Worm (Caenorhabditis elegans) whole organism, L2 larva: Measurements from ENCODE around the gene phlp-2.

Experiments
- C34F6.9 ChIP-seq: fragments of 150-350 bp; optimal IDR thresholded peaks from 2 replicates; lab custom pipeline; 2014; ENCODE audit warnings: missing biosample characterization, missing genetic modification characterization
- F13H6.1 ChIP-seq: sonication (generic microtip); optimal IDR thresholded peaks from 2 replicates; lab custom pipeline; 2016; ENCODE audit warnings: missing genetic modification characterization, missing compliant biosample characterization
- R02D3.7 ChIP-seq: fragments of 150-350 bp; optimal IDR thresholded peaks from 2 replicates; lab custom pipeline; 2014; ENCODE audit warnings: missing biosample characterization, missing genetic modification characterization
- Y55F3AM.14 ChIP-seq: fragments of 200-800 bp; sonication (Bioruptor generic); optimal IDR thresholded peaks from 2 replicates; lab custom pipeline; 2018; ENCODE audit warnings: mild to moderate bottlenecking, missing genetic modification characterization, missing compliant biosample characterization
- ZK546.5 ChIP-seq: sonication (generic microtip); optimal IDR thresholded peaks from 2 replicates; lab custom pipeline; 2017; ENCODE audit warnings: missing biosample characterization, missing genetic modification characterization
- alr-1 ChIP-seq: fragments of 150-350 bp; optimal IDR thresholded peaks from 2 replicates; lab custom pipeline; 2014; ENCODE audit warnings: missing biosample characterization, missing genetic modification characterization
- aly-2 ChIP-seq: fragments of 150-350 bp; optimal IDR thresholded peaks from 2 replicates; lab custom pipeline; 2014; ENCODE audit warnings: missing biosample characterization, missing genetic modification characterization
- blmp-1 ChIP-seq: sonication (generic microtip); optimal IDR thresholded peaks from 2 replicates; lab custom pipeline; 2017; ENCODE audit warnings: missing genetic modification characterization, mild to moderate bottlenecking, missing compliant biosample characterization, antibody characterized with exemption, moderate library complexity; ENCODE audit not compliant: insufficient read depth
- ceh-16 ChIP-seq: fragments of 150-350 bp; optimal IDR thresholded peaks from 2 replicates; lab custom pipeline; 2014; ENCODE audit warnings: missing biosample characterization, missing genetic modification characterization
- ceh-82 ChIP-seq: fragments of 150-350 bp; optimal IDR thresholded peaks from 2 replicates; lab custom pipeline; 2014; ENCODE audit warnings: missing biosample characterization, missing genetic modification characterization
- crh-2 ChIP-seq: sonication (generic microtip); optimal IDR thresholded peaks from 2 replicates; lab custom pipeline; 2017; ENCODE audit warnings: missing biosample characterization, missing genetic modification characterization
- dmd-4 ChIP-seq: sonication (generic microtip); optimal IDR thresholded peaks from 2 replicates; lab custom pipeline; 2017; ENCODE audit warnings: missing biosample characterization, missing genetic modification characterization
- egl-27 ChIP-seq: sonication (generic microtip); optimal IDR thresholded peaks from 3 replicates; lab custom pipeline; 2017; ENCODE audit warnings: missing biosample characterization, missing genetic modification reagents, missing genetic modification characterization
- elt-1 ChIP-seq: fragments of 150-350 bp; optimal IDR thresholded peaks from 2 replicates; lab custom pipeline; 2014; ENCODE audit warnings: missing biosample characterization, missing genetic modification characterization
- elt-3 ChIP-seq: sonication (generic microtip); optimal IDR thresholded peaks from 2 replicates; lab custom pipeline; 2017; ENCODE audit warnings: missing biosample characterization, missing genetic modification characterization
- fos-1 ChIP-seq: fragments of 150-350 bp; optimal IDR thresholded peaks from 2 replicates; lab custom pipeline; 2014; ENCODE audit warnings: missing biosample characterization, missing genetic modification characterization
- gmeb-1 ChIP-seq: fragments of 150-350 bp; optimal IDR thresholded peaks from 2 replicates; lab custom pipeline; 2014; ENCODE audit warnings: missing biosample characterization, missing genetic modification characterization
- lin-11 ChIP-seq: fragments of 150-350 bp; sonication (generic microtip); optimal IDR thresholded peaks from 2 replicates; lab custom pipeline; 2014; ENCODE audit warnings: missing biosample characterization, missing genetic modification characterization, inconsistent platforms, mixed read lengths
- lin-13 ChIP-seq: fragments of 150-350 bp; optimal IDR thresholded peaks from 2 replicates; lab custom pipeline; 2014; ENCODE audit warnings: missing biosample characterization, missing genetic modification reagents, missing genetic modification characterization
- lin-39 ChIP-seq: fragments of 150-350 bp; optimal IDR thresholded peaks from 2 replicates; lab custom pipeline; 2014; ENCODE audit warnings: missing biosample characterization, missing genetic modification reagents, missing genetic modification characterization
- lsy-2 ChIP-seq, 2 experiments: fragments of 150-350 bp in 1 of 2; sonication (generic microtip) in 1 of 2; optimal IDR thresholded peaks; 2 replicates each; lab custom pipeline; 2014 to 2017; ENCODE audit warnings: missing biosample characterization in 2 of 2, missing genetic modification characterization in 2 of 2
- mab-5 ChIP-seq: fragments of 150-350 bp; optimal IDR thresholded peaks from 2 replicates; lab custom pipeline; 2014; ENCODE audit warnings: missing biosample characterization, missing genetic modification characterization
- mbf-1 ChIP-seq: sonication (generic microtip); optimal IDR thresholded peaks from 2 replicates; lab custom pipeline; 2017; ENCODE audit warnings: missing biosample characterization, missing genetic modification characterization
- mdl-1 ChIP-seq, 2 experiments: fragments of 150-350 bp in 1 of 2; sonication (generic microtip) in 1 of 2; optimal IDR thresholded peaks; 2 replicates each; lab custom pipeline; 2017; ENCODE audit warnings: missing biosample characterization in 2 of 2, missing genetic modification characterization in 2 of 2
- nhr-10 ChIP-seq: sonication (generic microtip); optimal IDR thresholded peaks from 2 replicates; lab custom pipeline; 2017; ENCODE audit warnings: missing biosample characterization, missing genetic modification characterization
- nhr-11 ChIP-seq: fragments of 150-350 bp; optimal IDR thresholded peaks from 2 replicates; lab custom pipeline; 2014; ENCODE audit warnings: missing biosample characterization, missing genetic modification characterization
- nhr-12 ChIP-seq: fragments of 150-350 bp; optimal IDR thresholded peaks from 2 replicates; lab custom pipeline; 2014; ENCODE audit warnings: missing biosample characterization, missing genetic modification characterization
- nhr-129 ChIP-seq: fragments of 150-350 bp; optimal IDR thresholded peaks from 2 replicates; lab custom pipeline; 2014; ENCODE audit warnings: missing biosample characterization, missing genetic modification characterization
- nhr-21 ChIP-seq: fragments of 150-350 bp; optimal IDR thresholded peaks from 2 replicates; lab custom pipeline; 2014; ENCODE audit warnings: missing biosample characterization, missing genetic modification characterization
- nhr-25 ChIP-seq: fragments of 150-350 bp; sonication (generic microtip); optimal IDR thresholded peaks from 3 replicates; lab custom pipeline; 2014; ENCODE audit warnings: missing biosample characterization, missing genetic modification characterization
- nhr-6 ChIP-seq: fragments of 150-350 bp; optimal IDR thresholded peaks from 2 replicates; lab custom pipeline; 2014; ENCODE audit warnings: missing biosample characterization, missing genetic modification characterization
- nhr-77 ChIP-seq: fragments of 150-350 bp; optimal IDR thresholded peaks from 2 replicates; lab custom pipeline; 2014; ENCODE audit warnings: missing biosample characterization, missing genetic modification characterization
- peb-1 ChIP-seq: fragments of 150-350 bp; optimal IDR thresholded peaks from 2 replicates; lab custom pipeline; 2014; ENCODE audit warnings: missing biosample characterization, missing genetic modification characterization
- sem-4 ChIP-seq: fragments of 150-350 bp; optimal IDR thresholded peaks from 2 replicates; lab custom pipeline; 2014; ENCODE audit warnings: missing biosample characterization, missing genetic modification reagents, missing genetic modification characterization
- skn-1 ChIP-seq: sonication (generic microtip); optimal IDR thresholded peaks from 2 replicates; lab custom pipeline; 2017; ENCODE audit warnings: missing biosample characterization, missing genetic modification characterization
- sma-3 ChIP-seq: sonication (generic microtip); optimal IDR thresholded peaks from 2 replicates; lab custom pipeline; 2016; ENCODE audit warnings: missing genetic modification reagents, missing genetic modification characterization, missing compliant biosample characterization
- sma-9 ChIP-seq, 2 experiments: fragments of 150-350 bp in 1 of 2; sonication (generic microtip) in 1 of 2; optimal IDR thresholded peaks; 2 replicates each; lab custom pipeline; 2014 to 2016; ENCODE audit warnings: missing genetic modification characterization in 2 of 2, mild to moderate bottlenecking in 1 of 2, missing biosample characterization in 1 of 2, missing compliant biosample characterization in 1 of 2, missing genetic modification reagents in 1 of 2, moderate library complexity in 1 of 2
- snpc-4 ChIP-seq: fragments of 150-350 bp; optimal IDR thresholded peaks from 2 replicates; lab custom pipeline; 2014; ENCODE audit warnings: missing biosample characterization, missing genetic modification characterization
- unc-39 ChIP-seq: fragments of 150-350 bp; optimal IDR thresholded peaks from 2 replicates; lab custom pipeline; 2014; ENCODE audit warnings: missing biosample characterization, missing genetic modification characterization
- unc-55 ChIP-seq: fragments of 150-350 bp; sonication (generic microtip); optimal IDR thresholded peaks from 3 replicates; lab custom pipeline; 2014; ENCODE audit warnings: missing biosample characterization, missing genetic modification reagents, missing genetic modification characterization
- unc-62 ChIP-seq: fragments of 150-350 bp; optimal IDR thresholded peaks from 2 replicates; lab custom pipeline; 2014; ENCODE audit warnings: missing biosample characterization, missing genetic modification reagents, missing genetic modification characterization
- zag-1 ChIP-seq: fragments of 150-350 bp; optimal IDR thresholded peaks from 2 replicates; lab custom pipeline; 2014; ENCODE audit warnings: missing biosample characterization, missing genetic modification characterization
- ztf-1 ChIP-seq: fragments of 200-800 bp; sonication (Bioruptor generic); conservative IDR thresholded peaks from 2 replicates; pipeline ENCODE4 v1.3.6; 2022; ENCODE audit warnings: missing genetic modification characterization, missing compliant biosample characterization
- ztf-11 ChIP-seq: sonication (generic microtip); optimal IDR thresholded peaks from 2 replicates; lab custom pipeline; 2017; ENCODE audit warnings: missing biosample characterization, missing genetic modification characterization
- ztf-4 ChIP-seq: fragments of 150-350 bp; optimal IDR thresholded peaks from 2 replicates; lab custom pipeline; 2014; ENCODE audit warnings: missing biosample characterization, missing genetic modification characterization

Gene phlp-2

ce11 chrIII:4237660-4238059, 28.4 kb downstream of the phlp-2 start:
- TF ChIP-seq unc-55 (GFP tag; lab: Kevin White, UChicago) (peak; percentile 86), nhr-25 (peak; percentile 94), snpc-4 (peak; percentile 25), elt-3 (tag; lab: Kevin White, UChicago) (no peak), mdl-1 (tag; optimal IDR thresholded peaks at IDR 0.05; lab: Kevin White, UChicago) (peak; percentile 90 to 97), skn-1 (peak; percentile 5), peb-1 (tag; lab: Kevin White, UChicago) (no peak), blmp-1 (tag; lab: Kevin White, UChicago) (peak; percentile 91), lin-39 (no peak), nhr-129 (tag; lab: Kevin White, UChicago) (peak; percentile 97), sem-4 (peak; percentile 92), lin-13 (GFP tag; lab: Kevin White, UChicago) (peak; percentile 84), ceh-82 (no peak), ztf-11 (tag; lab: Kevin White, UChicago) (no peak), gmeb-1 (tag; lab: Kevin White, UChicago) (peak; percentile 80), C34F6.9 (tag; lab: Kevin White, UChicago) (peak; percentile 94), unc-62 (GFP tag; lab: Kevin White, UChicago) (peak; percentile 6), Y55F3AM.14 (GFP tag; lab: Kevin White, UChicago) (peak; percentile 79), crh-2 (peak; percentile 97), elt-1 (tag; lab: Kevin White, UChicago) (no peak), lin-11 (tag; lab: Kevin White, UChicago) (peak; percentile 74), mab-5 (tag; lab: Kevin White, UChicago) (peak; percentile 58), ztf-1 (GFP tag; lab: Robert Waterston, UW) (no peak), mbf-1 (tag; lab: Kevin White, UChicago) (no peak), dmd-4 (tag; lab: Kevin White, UChicago) (no peak), sma-3 (GFP tag; lab: Kevin White, UChicago) (peak; percentile 93), alr-1 (tag; lab: Kevin White, UChicago) (no peak), unc-39 (no peak), ZK546.5 (tag; lab: Kevin White, UChicago) (no peak), nhr-21 (tag; lab: Kevin White, UChicago) (peak; percentile 98), nhr-77 (tag; lab: Kevin White, UChicago) (no peak), nhr-10 (tag; lab: Kevin White, UChicago) (peak; percentile 65), egl-27 (peak; percentile 91), zag-1 (tag; lab: Kevin White, UChicago) (peak; percentile 61), sma-9 (GFP tag; optimal IDR thresholded peaks at IDR 0.05; lab: Kevin White, UChicago) (peak; percentile 99), sma-9 (tag; optimal IDR thresholded peaks at IDR 0.05; lab: Kevin White, UChicago) (peak; percentile 37), ceh-16 (peak; percentile 41), aly-2 (no peak), R02D3.7 (tag; lab: Kevin White, UChicago) (no peak), F13H6.1 (tag; lab: Kevin White, UChicago) (peak; percentile 99), nhr-6 (peak; percentile 87), nhr-12 (no peak), lsy-2 (tag; optimal IDR thresholded peaks at IDR 0.05; lab: Kevin White, UChicago) (peak; percentile 57 to 89), nhr-11 (tag; lab: Kevin White, UChicago) (peak; percentile 84), fos-1 (tag; lab: Kevin White, UChicago) (peak; percentile 96), ztf-4 (tag; lab: Kevin White, UChicago) (peak; percentile 91)

DNA sequence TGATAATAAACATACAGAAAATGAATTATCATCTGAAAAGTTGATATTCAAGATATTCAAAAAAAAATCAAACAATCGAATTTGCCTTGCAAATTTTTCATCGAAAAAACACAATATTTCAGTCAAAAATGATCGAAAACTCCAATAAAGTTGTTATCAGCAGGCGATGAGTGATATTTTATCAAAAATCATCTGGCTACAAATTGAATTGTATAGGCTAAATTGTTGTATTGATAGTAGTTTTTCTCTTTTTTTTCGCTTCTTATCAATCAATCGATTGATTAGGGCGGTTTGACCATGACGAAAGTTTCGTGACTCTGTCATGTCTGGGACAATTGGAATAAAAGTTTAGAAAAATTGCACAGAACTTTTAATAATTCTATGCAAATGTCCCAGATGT, 30.8 kb downstream of the phlp-2 start:
- TF ChIP-seq egl-27: no peak
- TF ChIP-seq nhr-77 (tag; lab: Kevin White, UChicago): no peak
- no peak for TF ChIP-seq zag-1 (tag; lab: Kevin White, UChicago)
- TF ChIP-seq unc-39: no peak
- TF ChIP-seq lin-13 (GFP tag; lab: Kevin White, UChicago): no peak
- no peak for TF ChIP-seq unc-62 (GFP tag; lab: Kevin White, UChicago)
- TF ChIP-seq alr-1 (tag; lab: Kevin White, UChicago): no peak
- TF ChIP-seq ceh-82: no peak
- TF ChIP-seq crh-2: peak; percentile 38
- TF ChIP-seq ztf-1 (GFP tag; lab: Robert Waterston, UW): no peak
- TF ChIP-seq gmeb-1 (tag; lab: Kevin White, UChicago): peak; percentile 38
- TF ChIP-seq skn-1: no peak
- TF ChIP-seq fos-1 (tag; lab: Kevin White, UChicago): peak; percentile 89
- no peak for TF ChIP-seq peb-1 (tag; lab: Kevin White, UChicago)
- TF ChIP-seq sma-9 (GFP tag; optimal IDR thresholded peaks at IDR 0.05; lab: Kevin White, UChicago): peak; percentile 32
- TF ChIP-seq sma-9 (tag; optimal IDR thresholded peaks at IDR 0.05; lab: Kevin White, UChicago): no peak
